Fruit fly (Drosophila melanogaster): ENCODE data around the gene CenG1A.

CenG1A gene

dm6 chr2L:13881939-13882338, 46.6 kb downstream of the CenG1A start (continued):
- TF ChIP-seq mld (GFP tag; IDR thresholded peaks at IDR 0.05; ENCODE audit: partially characterized antibody), result no peak
- TF ChIP-seq luna (GFP tag; optimal IDR thresholded peaks at IDR 0.05), result no peak
- TF ChIP-seq Dek (tag; optimal IDR thresholded peaks at IDR 0.05), result peak; percentile 28
- no peak for TF ChIP-seq zen2 (GFP tag; IDR thresholded peaks at IDR 0.05; ENCODE audit: partially characterized antibody)
- TF ChIP-seq grau (tag; optimal IDR thresholded peaks at IDR 0.05), result peak; percentile 6
- TF ChIP-seq Scr (GFP tag; IDR thresholded peaks at IDR 0.05; ENCODE audit: partially characterized antibody), result no peak
- TF ChIP-seq caup (GFP tag; optimal IDR thresholded peaks at IDR 0.05; ENCODE audit: severe bottlenecking), result peak; percentile 32
- TF ChIP-seq zfh2 (GFP tag; optimal IDR thresholded peaks at IDR 0.05), result peak; percentile 10
- no peak for TF ChIP-seq Elba2 (GFP tag; optimal IDR thresholded peaks at IDR 0.05)
- peak; percentile 51 for TF ChIP-seq Fer3 (tag; optimal IDR thresholded peaks at IDR 0.05)
- no peak for TF ChIP-seq CG17328 (GFP tag; IDR thresholded peaks at IDR 0.05)
- no peak for TF ChIP-seq h (optimal IDR thresholded peaks at IDR 0.05)
- TF ChIP-seq E2f1 (GFP tag; IDR thresholded peaks at IDR 0.05), result no peak
- TF ChIP-seq ab (GFP tag; optimal IDR thresholded peaks at IDR 0.05), result no peak
- no peak for TF ChIP-seq peb (GFP tag; IDR thresholded peaks at IDR 0.05)
- no peak for TF ChIP-seq CG10979 (tag; optimal IDR thresholded peaks at IDR 0.05)
- TF ChIP-seq lab (GFP tag; optimal IDR thresholded peaks at IDR 0.05), result peak; percentile 80
- TF ChIP-seq gfzf (GFP tag; optimal IDR thresholded peaks at IDR 0.05), result no peak
- 0 out of 2 replicates have a peak, but pooled peaks have one; percentile 14 for TF ChIP-seq CG3847 (GFP tag; IDR thresholded peaks at IDR 0.05)
- peak; percentile 7; the same call in 1 of the 2 replicates for TF ChIP-seq Adf1 (GFP tag; IDR thresholded peaks at IDR 0.05)
- TF ChIP-seq vvl (GFP tag; IDR thresholded peaks at IDR 0.05), result no peak
- no peak for TF ChIP-seq pan (optimal IDR thresholded peaks at IDR 0.05)
- no peak for TF ChIP-seq pan (GFP tag; optimal IDR thresholded peaks at IDR 0.05 in 1 of 2, IDR thresholded peaks at IDR 0.05 in 1 of 2)
- no peak for TF ChIP-seq Ets97D (GFP tag; optimal IDR thresholded peaks at IDR 0.05)
- TF ChIP-seq dimm (GFP tag; IDR thresholded peaks at IDR 0.05), result no peak
- TF ChIP-seq croc (GFP tag; conservative IDR thresholded peaks at IDR 0.05), result no peak
- no peak for TF ChIP-seq CG12942 (GFP tag; optimal IDR thresholded peaks at IDR 0.05)
- TF ChIP-seq bigmax (GFP tag; optimal IDR thresholded peaks at IDR 0.05), result no peak
- TF ChIP-seq CG12219 (GFP tag; optimal IDR thresholded peaks at IDR 0.05), result no peak
- no peak for TF ChIP-seq Blimp-1 (GFP tag; optimal IDR thresholded peaks at IDR 0.05)
- no peak for TF ChIP-seq CkIIα-i1 (GFP tag; IDR thresholded peaks at IDR 0.05)
- TF ChIP-seq gcm (GFP tag; optimal IDR thresholded peaks at IDR 0.05), result no peak
- peak; percentile 71 for TF ChIP-seq CG3281 (GFP tag; optimal IDR thresholded peaks at IDR 0.05)
- TF ChIP-seq ro (GFP tag; IDR thresholded peaks at IDR 0.05), result no peak
- no peak for TF ChIP-seq dpn (GFP tag; optimal IDR thresholded peaks at IDR 0.05)
- TF ChIP-seq CG31441 (GFP tag; IDR thresholded peaks at IDR 0.05), result no peak
- no peak for TF ChIP-seq nerfin-2 (GFP tag; IDR thresholded peaks at IDR 0.05; ENCODE audit: partially characterized antibody)
- TF ChIP-seq zen (tag; optimal IDR thresholded peaks at IDR 0.05), result no peak
- no peak for TF ChIP-seq ara (GFP tag; IDR thresholded peaks at IDR 0.05)
- TF ChIP-seq gce (GFP tag; IDR thresholded peaks at IDR 0.05), result no peak
- TF ChIP-seq tup (GFP tag; optimal IDR thresholded peaks at IDR 0.05), result no peak
- TF ChIP-seq CG12104 (GFP tag; optimal IDR thresholded peaks at IDR 0.05), result no peak
- no peak for TF ChIP-seq Tbp (GFP tag; optimal IDR thresholded peaks at IDR 0.05)
- TF ChIP-seq ATbp (GFP tag; optimal IDR thresholded peaks at IDR 0.05), result no peak
- no peak for TF ChIP-seq CG33213 (GFP tag; optimal IDR thresholded peaks at IDR 0.05)
- TF ChIP-seq CG10543 (GFP tag; optimal IDR thresholded peaks at IDR 0.05), result peak; percentile 68
- TF ChIP-seq cad (GFP tag; optimal IDR thresholded peaks at IDR 0.05), result no peak
- TF ChIP-seq CHES-1-like (GFP tag; optimal IDR thresholded peaks at IDR 0.05), result peak; percentile 38
- no peak for TF ChIP-seq CG31365 (tag; optimal IDR thresholded peaks at IDR 0.05)
- no peak for TF ChIP-seq crp (GFP tag; optimal IDR thresholded peaks at IDR 0.05)
- no peak for TF ChIP-seq br (optimal IDR thresholded peaks at IDR 0.05)
- no peak for TF ChIP-seq Drgx (GFP tag; IDR thresholded peaks at IDR 0.05)
- no peak for TF ChIP-seq Gug (GFP tag; IDR thresholded peaks at IDR 0.05)

Data from whole organism, embryonic.